Worm (Caenorhabditis elegans) whole organism, early embryonic: ENCODE data around the gene srj-13.

Source experiments
- B0310.2 ChIP-seq: sonication (generic microtip); optimal IDR thresholded peaks from 2 replicates; lab custom pipeline; 2016; ENCODE audit warnings: mild to moderate bottlenecking, missing genetic modification characterization, missing compliant biosample characterization
- F13C5.2 ChIP-seq: sonication (generic microtip); optimal IDR thresholded peaks from 2 replicates; lab custom pipeline; 2017; ENCODE audit warnings: mild to moderate bottlenecking, missing genetic modification characterization, inconsistent platforms, missing compliant biosample characterization
- aly-1 ChIP-seq: sonication (generic microtip); optimal IDR thresholded peaks from 2 replicates; lab custom pipeline; 2016; ENCODE audit warnings: missing genetic modification characterization, missing compliant biosample characterization
- ama-1 ChIP-seq: fragments of 150-350 bp; optimal IDR thresholded peaks from 2 replicates; lab custom pipeline; 2014
- ceh-13 ChIP-seq: fragments of 200-800 bp; sonication (Bioruptor generic); optimal IDR thresholded peaks from 2 replicates; lab custom pipeline; 2018; ENCODE audit warnings: mild to moderate bottlenecking, missing genetic modification characterization, missing compliant biosample characterization
- ceh-36 ChIP-seq: sonication (generic microtip); optimal IDR thresholded peaks from 2 replicates; lab custom pipeline; 2016; ENCODE audit warnings: missing genetic modification characterization, inconsistent platforms, missing compliant biosample characterization
- ets-7 ChIP-seq: sonication (generic microtip); optimal IDR thresholded peaks from 2 replicates; lab custom pipeline; 2016; ENCODE audit warnings: missing genotype, missing genetic modification characterization, missing compliant biosample characterization
- flt-1 ChIP-seq: fragments of 200-800 bp; sonication (Bioruptor generic); IDR thresholded peaks from 2 replicates; pipeline ENCODE4 v1.3.6; 2022; ENCODE audit warnings: missing genetic modification characterization, missing compliant biosample characterization
- hmbx-1 ChIP-seq: sonication (generic microtip); optimal IDR thresholded peaks from 2 replicates; lab custom pipeline; 2016; ENCODE audit warnings: mild to moderate bottlenecking, missing genetic modification characterization, missing compliant biosample characterization
- hmg-4 ChIP-seq: fragments of 200-800 bp; sonication (Bioruptor generic); optimal IDR thresholded peaks from 2 replicates; lab custom pipeline; 2018; ENCODE audit warnings: mild to moderate bottlenecking, missing genetic modification characterization, missing compliant biosample characterization
- hnd-1 ChIP-seq: sonication (generic microtip); optimal IDR thresholded peaks from 2 replicates; lab custom pipeline; 2016; ENCODE audit warnings: missing genetic modification characterization, missing compliant biosample characterization
- pes-1 ChIP-seq: fragments of 200-800 bp; sonication (Bioruptor generic); IDR thresholded peaks from 2 replicates; pipeline ENCODE4 v1.3.6; 2022; ENCODE audit warnings: missing genetic modification reagents, missing genetic modification characterization, missing compliant biosample characterization
- scrt-1 ChIP-seq: fragments of 200-800 bp; sonication (Bioruptor generic); IDR thresholded peaks from 2 replicates; pipeline ENCODE4 v1.3.6; 2022; ENCODE audit warnings: missing genetic modification characterization, missing compliant biosample characterization
- sea-1 ChIP-seq: fragments of 200-800 bp; sonication (Bioruptor generic); conservative IDR thresholded peaks from 2 replicates; pipeline ENCODE4 v1.3.6; 2022; ENCODE audit warnings: missing genetic modification characterization, missing compliant biosample characterization
- tbx-11 ChIP-seq: fragments of 200-800 bp; sonication (Bioruptor generic); IDR thresholded peaks from 2 replicates; pipeline ENCODE4 v1.3.6; 2022; ENCODE audit warnings: missing genetic modification characterization, missing compliant biosample characterization
- tbx-37 ChIP-seq: fragments of 200-800 bp; sonication (Bioruptor generic); conservative IDR thresholded peaks from 2 replicates; pipeline ENCODE4 v1.3.6; 2022; ENCODE audit warnings: missing genetic modification reagents, missing genetic modification characterization, missing compliant biosample characterization
- tra-4 ChIP-seq: sonication (generic microtip); optimal IDR thresholded peaks from 2 replicates; lab custom pipeline; 2017; ENCODE audit warnings: missing genetic modification characterization, missing compliant biosample characterization

Gene srj-13

DNA sequence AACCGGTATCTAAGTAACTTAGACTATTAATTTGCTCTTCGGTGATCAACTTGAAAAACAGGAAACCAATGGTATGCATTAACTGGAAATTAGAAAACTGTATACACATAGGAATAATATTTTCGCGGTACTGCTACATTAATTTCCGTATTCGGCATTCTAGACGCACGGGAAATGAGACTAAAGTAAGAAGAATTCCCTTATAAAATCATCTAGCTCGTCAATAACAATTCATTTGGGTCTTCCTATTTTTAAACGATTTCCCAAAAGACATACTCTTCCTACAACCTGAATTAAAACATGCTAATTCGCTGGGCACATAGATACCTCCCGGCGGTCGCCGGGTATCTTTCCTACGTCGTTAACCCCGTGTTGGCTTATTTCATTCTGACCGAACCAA lies at the start of gene srj-13:
Gene srj-13 (plus strand): TSS at position 301 of the 400 bp plus-strand sequence.
- no peak for TF ChIP-seq hmbx-1 (tag; lab: Kevin White, UChicago)
- TF ChIP-seq B0310.2, result no peak
- no peak for TF ChIP-seq hnd-1 (tag; lab: Kevin White, UChicago)
- TF ChIP-seq tbx-37 (GFP tag; lab: Robert Waterston, UW), result no peak
- TF ChIP-seq pes-1 (GFP tag; lab: Robert Waterston, UW), result no peak
- no peak for TF ChIP-seq F13C5.2
- no peak for TF ChIP-seq flt-1 (GFP tag; lab: Robert Waterston, UW)

ce11 chrV:7353602-7354001 lies 48.9 kb upstream of the srj-13 start:
- TF ChIP-seq hnd-1 (tag; lab: Kevin White, UChicago), result no peak
- TF ChIP-seq hmg-4 (GFP tag; lab: Kevin White, UChicago), result no peak
- TF ChIP-seq tra-4, result no peak

DNA sequence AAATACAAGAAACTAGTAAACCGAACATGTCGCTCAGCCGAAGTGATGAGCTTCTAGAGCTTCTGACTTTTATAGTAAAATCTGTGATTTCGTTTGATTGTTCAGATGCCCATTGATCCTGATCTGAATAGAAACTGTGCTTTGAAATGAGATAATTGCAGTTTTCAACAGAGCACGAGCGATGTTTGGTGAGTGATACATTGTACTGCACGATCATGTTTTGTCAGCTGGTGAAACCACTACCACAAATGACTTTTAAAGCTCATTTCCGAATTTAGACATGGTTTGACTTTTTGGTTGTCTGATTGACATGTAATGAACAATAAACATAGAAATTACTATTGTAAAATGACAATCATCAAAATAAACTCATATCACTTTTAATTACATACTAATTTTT lies 47.0 kb upstream of the srj-13 start, which contains the start of gene tag-293:
Gene tag-293 (minus strand): TSS at position 101 of the 400 bp plus-strand sequence.
- TF ChIP-seq ceh-13 (GFP tag; lab: Kevin White, UChicago) (no peak), tbx-37 (GFP tag; lab: Robert Waterston, UW) (no peak), flt-1 (GFP tag; lab: Robert Waterston, UW) (no peak)

- TF ChIP-seq sea-1 (GFP tag; lab: Robert Waterston, UW), result no peak
- no peak for TF ChIP-seq F13C5.2
- TF ChIP-seq ets-7 (tag; lab: Kevin White, UChicago), result no peak
- no peak for TF ChIP-seq ama-1 (lab: Kevin White, UChicago)
- TF ChIP-seq tbx-11, result no peak
- no peak for TF ChIP-seq scrt-1 (GFP tag; lab: Robert Waterston, UW)
- TF ChIP-seq flt-1 (GFP tag; lab: Robert Waterston, UW), result no peak
- TF ChIP-seq ceh-13 (GFP tag; lab: Kevin White, UChicago), result no peak
- no peak for TF ChIP-seq tbx-37 (GFP tag; lab: Robert Waterston, UW)
- TF ChIP-seq pes-1 (GFP tag; lab: Robert Waterston, UW), result no peak
These were observed 45.8 kb upstream of the srj-13 start, which contains the start of gene C03G6.21 for ce11 chrV:7356684-7357083. Gene C03G6.21, minus strand, starts transcription at chrV:7356784.

DNA sequence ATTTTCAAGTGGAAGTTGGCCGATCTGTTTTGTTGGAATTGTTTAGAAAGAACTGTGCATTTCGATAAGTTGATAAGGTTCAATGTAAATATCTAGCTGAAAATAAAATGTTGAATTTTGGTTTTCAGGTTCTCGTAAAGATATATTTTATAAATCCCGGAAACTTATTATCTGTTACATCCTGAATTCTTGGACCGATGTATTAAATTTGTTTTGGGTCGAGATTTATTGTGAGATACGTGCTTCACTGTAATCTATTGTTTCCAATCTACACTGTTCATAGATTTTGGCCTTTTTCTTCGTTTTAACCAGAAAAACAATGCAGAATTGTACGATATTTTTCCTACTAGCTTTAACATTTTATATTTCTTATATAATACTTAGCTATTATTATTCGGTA lies 45.3 kb upstream of the srj-13 start, which contains the start of gene C03G6.6:
Gene C03G6.6 (plus strand): TSS at position 301 of the 400 bp plus-strand sequence.
- TF ChIP-seq F13C5.2 (no peak), ets-7 (tag; lab: Kevin White, UChicago) (no peak)

ce11 chrV:7361673-7362072 lies 40.8 kb upstream of the srj-13 start, which contains the start of gene cyp-35A1:
Gene cyp-35A1, minus strand, starts transcription at chrV:7361773.
- TF ChIP-seq ama-1 (lab: Kevin White, UChicago), result no peak
- TF ChIP-seq pes-1 (GFP tag; lab: Robert Waterston, UW), result no peak
- TF ChIP-seq ets-7 (tag; lab: Kevin White, UChicago), result no peak
- TF ChIP-seq hnd-1 (tag; lab: Kevin White, UChicago), result no peak
- TF ChIP-seq hmg-4 (GFP tag; lab: Kevin White, UChicago), result no peak
- TF ChIP-seq B0310.2, result no peak
- no peak for TF ChIP-seq hmbx-1 (tag; lab: Kevin White, UChicago)
- no peak for TF ChIP-seq ceh-36
- TF ChIP-seq aly-1, result no peak
- TF ChIP-seq flt-1 (GFP tag; lab: Robert Waterston, UW), result no peak
- TF ChIP-seq tra-4, result no peak
- TF ChIP-seq ceh-13 (GFP tag; lab: Kevin White, UChicago), result no peak
- no peak for TF ChIP-seq sea-1 (GFP tag; lab: Robert Waterston, UW)
- TF ChIP-seq scrt-1 (GFP tag; lab: Robert Waterston, UW), result no peak

DNA sequence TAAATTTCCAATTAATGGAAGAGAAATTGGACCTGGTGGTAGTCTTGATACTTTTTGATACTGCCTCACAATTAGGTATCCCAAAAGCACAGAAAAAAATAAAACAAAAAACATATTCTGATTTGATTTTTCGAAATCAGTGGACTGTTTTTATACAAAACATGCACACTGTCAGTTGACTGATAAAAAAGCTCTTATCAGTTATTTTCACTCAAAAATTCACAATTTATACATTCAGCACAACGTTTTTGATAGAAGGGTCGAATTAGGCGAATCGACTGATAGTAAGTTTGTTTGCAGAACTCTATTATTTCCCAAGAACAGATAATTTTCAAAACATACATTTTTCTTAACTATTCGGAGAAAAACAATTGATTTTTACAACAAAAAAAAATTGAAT lies 38.4 kb upstream of the srj-13 start, which contains the start of gene cyp-35A2:
Gene cyp-35A2 (minus strand): TSS at position 124 of the 400 bp plus-strand sequence.
- TF ChIP-seq tra-4, result no peak
- TF ChIP-seq F13C5.2, result no peak
- no peak for TF ChIP-seq hmbx-1 (tag; lab: Kevin White, UChicago)
- no peak for TF ChIP-seq hnd-1 (tag; lab: Kevin White, UChicago)
- no peak for TF ChIP-seq tbx-37 (GFP tag; lab: Robert Waterston, UW)
- TF ChIP-seq ama-1 (lab: Kevin White, UChicago), result no peak
- no peak for TF ChIP-seq scrt-1 (GFP tag; lab: Robert Waterston, UW)
- TF ChIP-seq aly-1, result no peak
- no peak for TF ChIP-seq ets-7 (tag; lab: Kevin White, UChicago)
- no peak for TF ChIP-seq pes-1 (GFP tag; lab: Robert Waterston, UW)
- TF ChIP-seq B0310.2, result no peak
- TF ChIP-seq tbx-11, result no peak

DNA sequence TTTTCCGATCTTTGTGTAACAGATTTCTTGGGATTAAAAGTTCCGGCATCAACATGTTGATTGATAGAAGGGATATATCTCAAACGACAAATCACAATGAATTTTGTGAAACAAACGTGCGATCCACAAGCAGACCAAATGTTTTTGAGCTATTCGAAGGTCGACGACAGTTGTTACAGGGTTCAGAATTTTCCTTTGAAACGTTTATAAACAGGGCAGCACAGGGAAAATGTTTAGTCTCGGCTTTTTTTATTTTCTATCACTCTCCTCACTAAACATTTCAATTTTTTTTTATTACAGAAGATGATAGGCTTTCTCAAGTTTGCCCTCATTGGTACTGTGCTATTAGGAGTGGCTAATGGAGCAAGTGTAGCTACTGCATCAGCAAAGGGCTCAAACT lies 37.5 kb upstream of the srj-13 start, which contains the start of gene exc-13:
Gene exc-13 (plus strand): TSS at position 301 of the 400 bp plus-strand sequence.
- TF ChIP-seq aly-1 (no peak), ceh-13 (GFP tag; lab: Kevin White, UChicago) (no peak), pes-1 (GFP tag; lab: Robert Waterston, UW) (no peak), hmbx-1 (tag; lab: Kevin White, UChicago) (no peak), B0310.2 (no peak), flt-1 (GFP tag; lab: Robert Waterston, UW) (no peak), tbx-37 (GFP tag; lab: Robert Waterston, UW) (no peak), tbx-11 (no peak), hnd-1 (tag; lab: Kevin White, UChicago) (no peak), hmg-4 (GFP tag; lab: Kevin White, UChicago) (no peak), F13C5.2 (no peak), ets-7 (tag; lab: Kevin White, UChicago) (no peak), ama-1 (lab: Kevin White, UChicago) (no peak), scrt-1 (GFP tag; lab: Robert Waterston, UW) (no peak), sea-1 (GFP tag; lab: Robert Waterston, UW) (no peak), ceh-36 (no peak), tra-4 (no peak)
